Worm (Caenorhabditis elegans) whole organism, L1 larva: ENCODE data around the gene F22B8.7.
A peak's percentile ranks its signal among the peaks of the same experiment; 100 is the strongest.

Experiments used
- C16A3.4 ChIP-seq: fragments of 150-350 bp; optimal IDR thresholded peaks from 2 replicates; lab custom pipeline; 2014; ENCODE audit warnings: missing biosample characterization, missing genetic modification characterization
- Y116A8C.19 ChIP-seq: sonication (generic microtip); optimal IDR thresholded peaks from 2 replicates; lab custom pipeline; 2016; ENCODE audit warnings: missing compliant biosample characterization, missing genetic modification characterization, borderline replicate concordance
- ceh-63 ChIP-seq: fragments of 200-800 bp; sonication (Bioruptor generic); optimal IDR thresholded peaks from 2 replicates; lab custom pipeline; 2018; ENCODE audit warnings: mild to moderate bottlenecking, missing genetic modification characterization, missing compliant biosample characterization
- ceh-8 ChIP-seq: fragments of 200-800 bp; sonication (Bioruptor generic); optimal IDR thresholded peaks from 2 replicates; lab custom pipeline; 2018; ENCODE audit warnings: mild to moderate bottlenecking, missing genetic modification characterization, moderate library complexity, missing compliant biosample characterization
- ceh-82 ChIP-seq, 3 experiments: fragments of 150-350 bp in 1 of 3; sonication (generic microtip) in 2 of 3; optimal IDR thresholded peaks; 2 replicates each; lab custom pipeline; 2014 to 2017; ENCODE audit warnings: missing biosample characterization in 3 of 3, missing genetic modification characterization in 3 of 3
- ceh-90 ChIP-seq: sonication (generic microtip); optimal IDR thresholded peaks from 2 replicates; lab custom pipeline; 2016; ENCODE audit warnings: missing genetic modification characterization, missing compliant biosample characterization
- dpl-1 ChIP-seq, 3 experiments: fragments of 150-350 bp in 2 of 3; sonication (generic microtip) in 1 of 3; optimal IDR thresholded peaks; 2 replicates each; lab custom pipeline; 2014 to 2017; ENCODE audit warnings: missing biosample characterization in 3 of 3, missing genetic modification characterization in 3 of 3, missing genetic modification reagents in 3 of 3
- efl-1 ChIP-seq, 4 experiments: fragments of 150-350 bp; optimal IDR thresholded peaks in 3 of 4; peaks in 1 of 4; 1 replicate in 1 of 4; 2 replicates in 3 of 4; lab custom pipeline; 2014; ENCODE audit warnings: missing biosample characterization in 2 of 4, missing genetic modification characterization in 2 of 4, missing genetic modification reagents in 2 of 4
- egl-13 ChIP-seq: sonication (generic microtip); optimal IDR thresholded peaks from 2 replicates; lab custom pipeline; 2016; ENCODE audit warnings: missing genotype, missing genetic modification reagents, missing genetic modification characterization, missing compliant biosample characterization
- egl-27 ChIP-seq, 2 experiments: fragments of 150-350 bp in 1 of 2; sonication (generic microtip); optimal IDR thresholded peaks; 3 replicates each; lab custom pipeline; 2017 to 2018; ENCODE audit warnings: missing biosample characterization in 2 of 2, missing genetic modification characterization in 2 of 2, missing genetic modification reagents in 2 of 2
- elt-3 ChIP-seq, 6 experiments: fragments of 150-350 bp in 1 of 6; sonication (generic microtip); optimal IDR thresholded peaks; 2 replicates each; lab custom pipeline; 2017 to 2018; ENCODE audit warnings: missing biosample characterization in 6 of 6, missing genetic modification characterization in 6 of 6, inconsistent platforms in 1 of 6
- fos-1 ChIP-seq: fragments of 150-350 bp; optimal IDR thresholded peaks from 2 replicates; lab custom pipeline; 2014; ENCODE audit warnings: missing biosample characterization, missing genetic modification characterization
- irx-1 ChIP-seq: sonication (generic microtip); optimal IDR thresholded peaks from 2 replicates; lab custom pipeline; 2016; ENCODE audit warnings: missing genetic modification characterization, missing compliant biosample characterization
- isw-1 ChIP-seq: fragments of 200-800 bp; sonication (Bioruptor generic); IDR thresholded peaks from 2 replicates; pipeline ENCODE4 v1.3.6; 2022; ENCODE audit warnings: missing genetic modification characterization, missing compliant biosample characterization
- jun-1 ChIP-seq: fragments of 150-350 bp; optimal IDR thresholded peaks from 2 replicates; lab custom pipeline; 2014; ENCODE audit warnings: missing biosample characterization, missing genetic modification reagents, missing genetic modification characterization
- lin-39 ChIP-seq: fragments of 150-350 bp; optimal IDR thresholded peaks from 2 replicates; lab custom pipeline; 2014; ENCODE audit warnings: missing biosample characterization, missing genetic modification reagents, missing genetic modification characterization
- lir-3 ChIP-seq: sonication (generic microtip); optimal IDR thresholded peaks from 2 replicates; lab custom pipeline; 2016; ENCODE audit warnings: mild to moderate bottlenecking, missing genetic modification characterization, moderate library complexity, missing compliant biosample characterization; ENCODE audit not compliant: poor library complexity
- lsy-2 ChIP-seq, 2 experiments: fragments of 150-350 bp; optimal IDR thresholded peaks; 2 replicates each; lab custom pipeline; 2014; ENCODE audit warnings: missing biosample characterization in 2 of 2, missing genetic modification characterization in 2 of 2
- mdl-1 ChIP-seq, 2 experiments: fragments of 150-350 bp; optimal IDR thresholded peaks; 2 replicates each; lab custom pipeline; 2014 to 2017; ENCODE audit warnings: missing biosample characterization in 2 of 2, missing genetic modification characterization in 2 of 2, inconsistent platforms in 1 of 2
- mef-2 ChIP-seq: fragments of 150-350 bp; optimal IDR thresholded peaks from 2 replicates; lab custom pipeline; 2014; ENCODE audit warnings: missing biosample characterization, missing genetic modification characterization
- nhr-11 ChIP-seq: fragments of 150-350 bp; optimal IDR thresholded peaks from 2 replicates; lab custom pipeline; 2014; ENCODE audit warnings: missing biosample characterization, missing genetic modification characterization
- nhr-237 ChIP-seq: fragments of 150-350 bp; optimal IDR thresholded peaks from 2 replicates; lab custom pipeline; 2014; ENCODE audit warnings: missing biosample characterization, missing genetic modification characterization
- nhr-47 ChIP-seq: sonication (generic microtip); optimal IDR thresholded peaks from 2 replicates; lab custom pipeline; 2016; ENCODE audit warnings: mild to moderate bottlenecking, missing genetic modification characterization, moderate library complexity, missing compliant biosample characterization
- nhr-77 ChIP-seq: fragments of 150-350 bp; optimal IDR thresholded peaks from 2 replicates; lab custom pipeline; 2014; ENCODE audit warnings: missing biosample characterization, missing genetic modification characterization
- nhr-90 ChIP-seq: sonication (generic microtip); optimal IDR thresholded peaks from 2 replicates; lab custom pipeline; 2016; ENCODE audit warnings: mild to moderate bottlenecking, missing genetic modification characterization, missing compliant biosample characterization; ENCODE audit not compliant: poor library complexity
- pax-3 ChIP-seq: fragments of 200-800 bp; sonication (Bioruptor generic); optimal IDR thresholded peaks from 2 replicates; lab custom pipeline; 2018; ENCODE audit warnings: mild to moderate bottlenecking, missing genetic modification characterization, moderate library complexity, missing compliant biosample characterization
- pqm-1 ChIP-seq: sonication (generic microtip); optimal IDR thresholded peaks from 3 replicates; lab custom pipeline; 2017; ENCODE audit warnings: missing biosample characterization, missing genetic modification characterization
- rnt-1 ChIP-seq: sonication (generic microtip); optimal IDR thresholded peaks from 2 replicates; lab custom pipeline; 2016; ENCODE audit warnings: mild to moderate bottlenecking, missing genetic modification characterization, moderate library complexity, missing compliant biosample characterization
- skn-1 ChIP-seq: fragments of 150-350 bp; optimal IDR thresholded peaks from 2 replicates; lab custom pipeline; 2014; ENCODE audit warnings: missing biosample characterization, missing genetic modification characterization
- sptf-1 ChIP-seq: fragments of 150-350 bp; optimal IDR thresholded peaks from 2 replicates; lab custom pipeline; 2014; ENCODE audit warnings: missing biosample characterization, missing genetic modification characterization
- sup-37 ChIP-seq: fragments of 200-800 bp; sonication (Bioruptor generic); optimal IDR thresholded peaks from 2 replicates; lab custom pipeline; 2018; ENCODE audit warnings: mild to moderate bottlenecking, missing genetic modification characterization, missing compliant biosample characterization
- tlp-1 ChIP-seq: fragments of 150-350 bp; optimal IDR thresholded peaks from 2 replicates; lab custom pipeline; 2014; ENCODE audit warnings: missing biosample characterization, missing genetic modification characterization
- unc-86 ChIP-seq: sonication (generic microtip); optimal IDR thresholded peaks from 2 replicates; lab custom pipeline; 2016; ENCODE audit warnings: missing genetic modification characterization, missing compliant biosample characterization
- unc-98 ChIP-seq: fragments of 200-800 bp; sonication (Bioruptor generic); IDR thresholded peaks from 2 replicates; pipeline ENCODE4 v1.3.6; 2022; ENCODE audit warnings: missing genetic modification characterization, missing compliant biosample characterization
- vab-15 ChIP-seq: sonication (generic microtip); optimal IDR thresholded peaks from 2 replicates; lab custom pipeline; 2017; ENCODE audit warnings: missing genotype, mild to moderate bottlenecking, missing genetic modification characterization, missing compliant biosample characterization
- ztf-11 ChIP-seq, 2 experiments: sonication (generic microtip); optimal IDR thresholded peaks; 2 replicates each; lab custom pipeline; 2016 to 2017; ENCODE audit warnings: missing genetic modification characterization in 2 of 2, missing biosample characterization in 1 of 2, missing compliant biosample characterization in 1 of 2
- ztf-4 ChIP-seq: fragments of 150-350 bp; optimal IDR thresholded peaks from 2 replicates; lab custom pipeline; 2014; ENCODE audit warnings: missing biosample characterization, missing genetic modification characterization

The F22B8.7 gene

DNA sequence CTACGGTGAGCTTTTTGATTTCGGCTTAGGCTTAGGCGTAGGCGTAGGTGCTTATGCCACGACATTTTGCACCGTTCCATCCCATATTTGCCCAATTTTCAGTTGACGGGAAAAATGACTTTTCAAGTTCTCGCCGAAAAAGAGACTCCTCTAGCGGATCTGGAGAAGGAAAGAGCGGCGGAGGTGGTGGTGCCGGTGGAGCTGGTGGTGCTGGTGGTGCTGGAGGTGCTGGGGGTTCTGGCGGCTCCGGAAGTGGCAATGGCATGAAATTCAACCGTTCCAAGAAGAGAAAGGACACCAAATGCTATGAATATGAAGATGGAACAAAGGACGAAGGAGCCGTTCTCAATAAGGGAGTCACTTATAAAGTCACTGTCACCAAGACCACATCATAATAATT lies 47.3 kb upstream of the F22B8.7 start (continued):
- TF ChIP-seq ztf-11 (tag; optimal IDR thresholded peaks at IDR 0.05; lab: Kevin White, UChicago) (no peak), lir-3 (tag; lab: Kevin White, UChicago) (no peak), skn-1 (tag; lab: Kevin White, UChicago) (no peak)

DNA sequence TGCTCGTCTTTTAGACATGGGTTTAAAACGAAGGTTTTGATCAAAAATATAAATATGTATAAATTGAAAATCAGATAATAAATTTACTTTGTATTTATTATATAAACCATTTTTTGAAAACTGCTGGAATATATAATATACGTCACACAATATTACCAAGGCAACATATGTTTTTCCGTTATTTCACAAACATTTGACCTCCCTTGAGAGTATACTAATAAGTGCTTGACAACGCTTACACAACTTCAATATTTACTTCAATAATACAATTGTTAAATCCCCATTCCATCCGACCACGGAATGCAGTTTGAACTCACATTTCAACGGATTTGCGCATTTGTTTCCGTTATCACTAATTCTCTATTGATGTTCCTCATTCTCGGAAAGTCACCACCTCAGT lies 46.9 kb upstream of the F22B8.7 start, which contains the start of gene str-198:
Gene str-198 (plus strand): TSS at position 301 of the 400 bp plus-strand sequence.
- TF ChIP-seq pqm-1 (tag; lab: Kevin White, UChicago) (no peak), sptf-1 (tag; lab: Kevin White, UChicago) (no peak), ceh-82 (tag; optimal IDR thresholded peaks at IDR 0.05; lab: Kevin White, UChicago) (no peak)
- TF ChIP-seq, all 84 proteins: peak for 0

DNA sequence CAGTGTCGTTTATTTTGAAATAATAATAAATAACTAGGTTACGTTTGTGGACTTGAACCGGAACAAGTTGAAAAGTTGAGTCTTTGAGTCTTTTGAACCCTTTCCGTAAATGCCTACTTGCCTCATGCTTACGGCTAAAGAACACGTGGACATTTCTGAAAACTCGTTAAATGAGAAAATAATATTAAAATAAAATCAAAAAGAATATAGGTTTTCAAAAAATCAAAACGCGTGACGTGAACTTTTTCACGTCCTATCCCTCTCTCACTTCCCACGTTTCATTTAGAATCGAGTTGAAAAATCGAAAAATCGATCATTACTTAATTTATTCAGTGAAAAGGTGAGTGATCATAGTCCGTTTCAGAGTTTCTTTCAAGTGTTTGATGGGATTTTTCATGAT lies 45.2 kb upstream of the F22B8.7 start, which contains the start of gene best-12:
Gene best-12 (plus strand): TSS at position 301 of the 400 bp plus-strand sequence.
- TF ChIP-seq dpl-1 (GFP tag; optimal IDR thresholded peaks at IDR 0.05; lab: Kevin White, UChicago) (no peak), lin-39 (tag; lab: Kevin White, UChicago) (no peak), nhr-237 (tag; lab: Kevin White, UChicago) (no peak), egl-13 (tag; lab: Kevin White, UChicago) (no peak), vab-15 (no peak), ceh-90 (tag; lab: Kevin White, UChicago) (no peak), nhr-77 (tag; lab: Kevin White, UChicago) (no peak), mdl-1 (tag; optimal IDR thresholded peaks at IDR 0.05; lab: Kevin White, UChicago) (no peak), lir-3 (tag; lab: Kevin White, UChicago) (no peak)

DNA sequence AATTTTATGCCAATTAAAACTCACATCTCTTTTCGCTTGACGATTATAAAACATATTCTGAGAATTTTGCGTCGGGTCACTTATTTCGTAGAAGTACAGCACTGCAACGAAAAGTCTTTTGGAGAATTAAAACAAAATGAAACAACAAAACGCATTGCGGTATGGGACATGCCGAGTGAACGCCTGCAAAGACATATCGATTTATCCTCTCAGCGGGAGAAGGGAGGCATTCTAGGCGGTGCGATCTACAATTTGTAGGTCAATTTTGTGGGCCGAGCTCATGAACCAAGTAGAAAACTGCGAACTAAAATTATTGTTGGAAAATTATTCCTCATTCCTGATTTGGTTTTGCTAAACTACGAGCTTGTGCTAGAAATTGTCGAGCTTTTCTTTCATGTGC lies 41.0 kb upstream of the F22B8.7 start, which contains the start of gene F14H3.3:
Gene F14H3.3 (minus strand): TSS at position 101 of the 400 bp plus-strand sequence.
- TF ChIP-seq nhr-90 (tag; lab: Kevin White, UChicago), result no peak
- no peak for TF ChIP-seq Y116A8C.19 (tag; lab: Kevin White, UChicago)
- TF ChIP-seq, all 84 proteins: peak for 0

DNA sequence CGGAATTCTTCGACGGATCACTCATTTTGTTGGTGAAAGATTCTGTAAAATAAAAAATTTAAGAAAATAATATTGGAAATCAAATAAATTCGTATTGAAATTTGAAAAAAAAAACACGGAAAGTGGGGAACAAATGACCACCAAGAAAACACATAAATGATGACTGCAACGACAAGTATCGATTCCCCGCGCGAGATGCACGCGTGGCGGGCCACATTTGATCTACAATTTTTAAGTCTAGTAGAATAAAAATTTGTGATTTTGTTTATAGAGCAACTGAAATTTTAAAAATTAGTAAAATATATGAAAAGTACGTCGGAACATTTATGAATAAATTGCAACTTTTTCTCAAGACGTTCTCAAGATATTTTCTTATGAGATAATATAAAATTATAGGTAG lies 39.4 kb upstream of the F22B8.7 start, which contains the start of gene F14H3.4:
Gene F14H3.4 (minus strand): TSS at position 42 of the 400 bp plus-strand sequence.
- TF ChIP-seq elt-3 (tag; optimal IDR thresholded peaks at IDR 0.05; lab: Kevin White, UChicago) (no peak), C16A3.4 (no peak), sptf-1 (tag; lab: Kevin White, UChicago) (no peak)

DNA sequence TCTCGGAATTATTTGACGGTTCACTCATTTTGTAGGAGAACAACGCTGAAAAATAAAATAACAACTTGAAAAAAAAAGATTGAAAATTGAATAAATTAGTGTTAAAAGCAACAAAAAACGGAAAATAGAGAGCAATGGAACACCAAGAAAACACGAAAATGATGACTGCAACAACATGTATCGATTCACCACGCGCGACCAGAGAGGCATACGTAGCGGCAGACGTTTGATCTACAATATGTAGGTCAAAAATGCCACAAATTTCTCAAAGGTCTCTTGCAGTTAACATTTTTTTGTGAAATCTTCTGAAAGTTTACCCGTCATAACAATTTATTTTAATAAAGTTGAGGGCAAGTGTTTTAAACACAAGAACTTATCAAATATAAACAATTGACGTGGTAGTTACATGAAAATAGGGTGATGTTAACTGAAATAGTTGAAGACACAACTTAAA lies 37.3 kb upstream of the F22B8.7 start, which contains the start of gene F14H3.5:
Gene F14H3.5 (minus strand): TSS at position 51 of the 454 bp plus-strand sequence.
- TF ChIP-seq unc-98 (no peak), irx-1 (no peak), unc-86 (tag; lab: Kevin White, UChicago) (no peak), efl-1 (optimal IDR thresholded peaks at IDR 0.05; lab: Kevin White, UChicago) (no peak), efl-1 (GFP tag; optimal IDR thresholded peaks at IDR 0.05 in 1 of 2; lab: Kevin White, UChicago) (peak in 1 of 2 experiments; percentile 12), Y116A8C.19 (tag; lab: Kevin White, UChicago) (no peak)

DNA sequence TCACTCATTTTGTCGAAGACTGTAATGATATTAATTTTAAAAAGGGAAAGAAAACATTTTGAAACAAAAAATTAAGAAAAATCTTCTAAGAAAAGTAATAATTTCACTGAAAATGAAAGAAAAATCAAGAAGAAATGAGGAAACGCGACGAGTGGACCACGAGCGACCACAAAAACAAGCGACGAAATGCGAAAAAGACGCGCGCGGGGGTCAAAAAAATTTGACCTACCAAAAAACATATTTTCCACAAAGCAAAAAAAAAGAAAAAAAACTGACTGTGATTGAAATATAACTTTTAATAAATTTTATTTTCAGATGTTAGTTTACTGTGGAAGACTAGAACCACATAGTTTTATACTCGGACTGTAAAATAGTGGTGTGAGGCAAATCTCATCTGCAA lies 35.5 kb upstream of the F22B8.7 start, which contains the start of gene F14H3.6:
Gene F14H3.6 (minus strand): TSS at position 22 of the 400 bp plus-strand sequence.
- no peak for TF ChIP-seq nhr-11 (tag; lab: Kevin White, UChicago)
- no peak for TF ChIP-seq fos-1
- TF ChIP-seq unc-98, result no peak
- TF ChIP-seq sup-37, result no peak
- TF ChIP-seq lin-39 (tag; lab: Kevin White, UChicago), result no peak
- no peak for TF ChIP-seq Y116A8C.19 (tag; lab: Kevin White, UChicago)
- no peak for TF ChIP-seq ztf-4 (tag; lab: Kevin White, UChicago)
- no peak for TF ChIP-seq pqm-1 (tag; lab: Kevin White, UChicago)
- TF ChIP-seq egl-27 (tag; optimal IDR thresholded peaks at IDR 0.05; lab: Kevin White, UChicago), result no peak
- TF ChIP-seq elt-3 (tag; optimal IDR thresholded peaks at IDR 0.05; lab: Kevin White, UChicago), result no peak
- no peak for TF ChIP-seq ceh-8 (GFP tag; lab: Kevin White, UChicago)
- no peak for TF ChIP-seq tlp-1 (tag; lab: Kevin White, UChicago)
- no peak for TF ChIP-seq rnt-1 (tag; lab: Kevin White, UChicago)
- no peak for TF ChIP-seq ceh-63 (GFP tag; lab: Kevin White, UChicago)
- TF ChIP-seq jun-1 (tag; lab: Kevin White, UChicago), result no peak
- TF ChIP-seq isw-1 (GFP tag; lab: Robert Waterston, UW), result no peak
- TF ChIP-seq nhr-47 (tag; lab: Kevin White, UChicago), result no peak
- TF ChIP-seq mef-2 (tag; lab: Kevin White, UChicago), result no peak
- no peak for TF ChIP-seq lsy-2 (tag; optimal IDR thresholded peaks at IDR 0.05; lab: Kevin White, UChicago)
- TF ChIP-seq pax-3 (tag; lab: Kevin White, UChicago), result no peak
